Worm (Caenorhabditis elegans): Measurements from ENCODE around the gene E02H9.7.
"Not testable (repeated sequence)": the region's sequence is repeated elsewhere in the genome, so short reads cannot be mapped to it uniquely, and the experiment has no call there.

E02H9.7 gene

ce11 chrIII:2454757-2455306 lies 9.4 kb upstream of the E02H9.7 start, which contains the start of gene nhr-121:
nhr-121 (minus strand) TSS chrIII:2454807.
- TF ChIP-seq sea-2 (GFP tag; IDR thresholded peaks at IDR 0.05) = no peak
- peak; percentile 81 for TF ChIP-seq nhr-80 (tag; optimal IDR thresholded peaks at IDR 0.05)
- TF ChIP-seq hmg-1.2 (GFP tag; IDR thresholded peaks at IDR 0.05) = peak; percentile 23; the same call in 1 of the 2 replicates

ce11 chrIII:2438543-2438942 lies 6.9 kb downstream of the E02H9.7 start, which contains the start of gene E02H9.13:
E02H9.13 (minus strand) TSS chrIII:2438741.
- TF ChIP-seq rec-8 (tag; optimal IDR thresholded peaks at IDR 0.05) = no peak
- no peak for TF ChIP-seq nhr-80 (tag; optimal IDR thresholded peaks at IDR 0.05)
- no peak for TF ChIP-seq lin-35 (GFP tag; optimal IDR thresholded peaks at IDR 0.05)
- TF ChIP-seq hmg-1.2 (GFP tag; IDR thresholded peaks at IDR 0.05) = no peak
- no peak for TF ChIP-seq hrde-1 (tag; optimal IDR thresholded peaks at IDR 0.05; ENCODE audit: borderline replicate concordance)
- no peak for TF ChIP-seq die-1 (tag; optimal IDR thresholded peaks at IDR 0.05)
- TF ChIP-seq B0261.1 (tag; optimal IDR thresholded peaks at IDR 0.05) = no peak
- no peak for TF ChIP-seq F57A8.1 (GFP tag; optimal IDR thresholded peaks at IDR 0.05)
- no peak for TF ChIP-seq repo-1 (tag; optimal IDR thresholded peaks at IDR 0.05)
- TF ChIP-seq mcd-1 (GFP tag; IDR thresholded peaks at IDR 0.05) = no peak
- no peak for TF ChIP-seq F57C9.4 (tag; optimal IDR thresholded peaks at IDR 0.05)
- no peak for TF ChIP-seq Y95B8A.8 (GFP tag; IDR thresholded peaks at IDR 0.05)
- no peak for TF ChIP-seq zfh-2 (GFP tag; conservative IDR thresholded peaks at IDR 0.05)
- no peak for TF ChIP-seq hlh-26 (GFP tag; conservative IDR thresholded peaks at IDR 0.05)
- no peak for TF ChIP-seq ceh-79 (tag; optimal IDR thresholded peaks at IDR 0.05)
- TF ChIP-seq rpc-1 (optimal IDR thresholded peaks at IDR 0.05) = no peak
- no peak for TF ChIP-seq rpc-1 (tag; optimal IDR thresholded peaks at IDR 0.05)
- no peak for TF ChIP-seq mel-28 (tag; optimal IDR thresholded peaks at IDR 0.05; ENCODE audit: borderline replicate concordance)

ce11 chrIII:2435805-2436204 lies 9.7 kb downstream of the E02H9.7 start, which contains the start of gene E02H9.6:
E02H9.6 (plus strand) TSS chrIII:2436105.
- not testable (repeated sequence) for TF ChIP-seq xnd-1 (tag; optimal IDR thresholded peaks at IDR 0.05); nhr-27 (tag; optimal IDR thresholded peaks at IDR 0.05); unc-130 (GFP tag; optimal IDR thresholded peaks at IDR 0.05)

- not testable (repeated sequence) for TF ChIP-seq ceh-79, ztf-26, K12H6.12 (tag; optimal IDR thresholded peaks at IDR 0.05)
Observed at ce11 chrIII:2435373-2435772, 10.1 kb downstream of the E02H9.7 start, which contains the start of gene W04B5.6. W04B5.6 (minus strand) TSS chrIII:2435473.

ce11 chrIII:2432925-2433324 lies 12.5 kb downstream of the E02H9.7 start:
- no peak for TF ChIP-seq nhr-27 (tag; optimal IDR thresholded peaks at IDR 0.05)
- no peak for TF ChIP-seq ztf-6 (GFP tag; IDR thresholded peaks at IDR 0.05)
- TF ChIP-seq hlh-26 (GFP tag; conservative IDR thresholded peaks at IDR 0.05) = no peak
- TF ChIP-seq hmg-1.2 (GFP tag; IDR thresholded peaks at IDR 0.05) = peak; percentile 56

ce11 chrIII:2426122-2426521 lies 19.4 kb downstream of the E02H9.7 start, which contains the start of gene W04B5.8:
W04B5.8 (plus strand) TSS chrIII:2426316.
- peak; percentile 76 for TF ChIP-seq hmg-1.2 (GFP tag; IDR thresholded peaks at IDR 0.05)
- TF ChIP-seq attf-3 (GFP tag; conservative IDR thresholded peaks at IDR 0.05) = no peak

ce11 chrIII:2424783-2425329 lies 20.6 kb downstream of the E02H9.7 start:
- no peak for TF ChIP-seq sea-2 (GFP tag; IDR thresholded peaks at IDR 0.05)
- TF ChIP-seq zfh-2 (GFP tag; conservative IDR thresholded peaks at IDR 0.05) = peak; percentile 93
- TF ChIP-seq chd-7 (tag; optimal IDR thresholded peaks at IDR 0.05) = no peak
- 0 out of 2 replicates have a peak, but pooled peaks have one; percentile 57 for TF ChIP-seq F37B4.10 (GFP tag; IDR thresholded peaks at IDR 0.05)
- peak; percentile 2 for TF ChIP-seq ceh-79 (tag; optimal IDR thresholded peaks at IDR 0.05)
- TF ChIP-seq mcd-1 (GFP tag; IDR thresholded peaks at IDR 0.05) = 0 out of 2 replicates have a peak, but pooled peaks have one; percentile 8
- peak; percentile 90 for TF ChIP-seq egrh-3 (GFP tag; IDR thresholded peaks at IDR 0.05)
- peak; percentile 61 for TF ChIP-seq zim-3 (tag; optimal IDR thresholded peaks at IDR 0.05)
- TF ChIP-seq dox-1 (GFP tag; IDR thresholded peaks at IDR 0.05) = 0 out of 2 replicates have a peak, but pooled peaks have one; percentile 23

All from whole organism, young adult.